Worm (Caenorhabditis elegans) whole organism, mixed stage, embryonic: ENCODE data around the gene nhr-12.

ENCODE experiments used
- M03D4.4 ChIP-seq: sonication (generic microtip); optimal IDR thresholded peaks from 2 replicates; lab custom pipeline; 2017; ENCODE audit warnings: mild to moderate bottlenecking, missing genetic modification characterization, missing compliant biosample characterization
- bed-3 ChIP-seq: fragments of 200-800 bp; sonication (Bioruptor generic); optimal IDR thresholded peaks from 3 replicates; lab custom pipeline; 2018; ENCODE audit warnings: mild to moderate bottlenecking, missing genetic modification characterization, moderate library complexity, missing compliant biosample characterization
- blmp-1 ChIP-seq: fragments of 150-350 bp; optimal IDR thresholded peaks from 2 replicates; lab custom pipeline; 2014; ENCODE audit warnings: missing biosample characterization, missing genetic modification characterization
- ceh-39 ChIP-seq: fragments of 150-350 bp; optimal IDR thresholded peaks from 2 replicates; lab custom pipeline; 2014; ENCODE audit warnings: missing biosample characterization, missing genetic modification characterization
- ceh-43 ChIP-seq: fragments of 200-800 bp; sonication (Bioruptor generic); optimal IDR thresholded peaks from 2 replicates; lab custom pipeline; 2018; ENCODE audit warnings: mild to moderate bottlenecking, missing genetic modification characterization, moderate library complexity, missing compliant biosample characterization
- ceh-83 ChIP-seq: fragments of 200-800 bp; sonication (Bioruptor generic); optimal IDR thresholded peaks from 2 replicates; lab custom pipeline; 2018; ENCODE audit warnings: mild to moderate bottlenecking, missing genetic modification characterization, missing compliant biosample characterization
- ces-1 ChIP-seq: fragments of 150-350 bp; optimal IDR thresholded peaks from 2 replicates; lab custom pipeline; 2014; ENCODE audit warnings: missing biosample characterization, missing genetic modification reagents, missing genetic modification characterization
- cnd-1 ChIP-seq: fragments of 200-800 bp; sonication (Bioruptor generic); optimal IDR thresholded peaks from 2 replicates; lab custom pipeline; 2018; ENCODE audit warnings: mild to moderate bottlenecking, missing genetic modification characterization, missing compliant biosample characterization
- drap-1 ChIP-seq: fragments of 200-800 bp; sonication (Bioruptor generic); optimal IDR thresholded peaks from 3 replicates; lab custom pipeline; 2018; ENCODE audit warnings: mild to moderate bottlenecking, missing genetic modification characterization, missing compliant biosample characterization
- elt-1 ChIP-seq: sonication (generic microtip); optimal IDR thresholded peaks from 2 replicates; lab custom pipeline; 2017; ENCODE audit warnings: missing genetic modification characterization, mild to moderate bottlenecking, missing compliant biosample characterization, antibody characterized with exemption, moderate library complexity, borderline replicate concordance; ENCODE audit not compliant: insufficient read depth
- elt-3 ChIP-seq: fragments of 150-350 bp; optimal IDR thresholded peaks from 2 replicates; lab custom pipeline; 2014; ENCODE audit warnings: missing biosample characterization, missing genetic modification characterization
- flh-1 ChIP-seq: fragments of 200-800 bp; sonication (Bioruptor generic); optimal IDR thresholded peaks from 2 replicates; lab custom pipeline; 2018; ENCODE audit warnings: mild to moderate bottlenecking, missing genetic modification characterization, moderate library complexity, missing compliant biosample characterization
- ham-2 ChIP-seq: fragments of 200-800 bp; sonication (Bioruptor generic); optimal IDR thresholded peaks from 2 replicates; lab custom pipeline; 2018; ENCODE audit warnings: mild to moderate bottlenecking, missing genetic modification characterization, missing compliant biosample characterization
- hlh-1 ChIP-seq: fragments of 150-350 bp; optimal IDR thresholded peaks from 2 replicates; lab custom pipeline; 2014; ENCODE audit warnings: missing biosample characterization, missing genetic modification reagents, missing genetic modification characterization
- lin-13 ChIP-seq: fragments of 150-350 bp; optimal IDR thresholded peaks from 2 replicates; lab custom pipeline; 2014; ENCODE audit warnings: missing biosample characterization, missing genetic modification characterization
- lsy-2 ChIP-seq: fragments of 150-350 bp; optimal IDR thresholded peaks from 2 replicates; lab custom pipeline; 2014; ENCODE audit warnings: missing biosample characterization, missing genetic modification characterization
- mab-5 ChIP-seq: fragments of 150-350 bp; optimal IDR thresholded peaks from 2 replicates; lab custom pipeline; 2014; ENCODE audit warnings: missing biosample characterization, missing genetic modification characterization
- mep-1 ChIP-seq: fragments of 150-350 bp; optimal IDR thresholded peaks from 2 replicates; lab custom pipeline; 2017; ENCODE audit warnings: missing biosample characterization, missing genetic modification reagents, missing genetic modification characterization, inconsistent platforms
- mls-2 ChIP-seq: sonication (generic microtip); optimal IDR thresholded peaks from 2 replicates; lab custom pipeline; 2016; ENCODE audit warnings: mild to moderate bottlenecking, missing genetic modification characterization, moderate library complexity, missing compliant biosample characterization
- nhr-12 ChIP-seq: fragments of 150-350 bp; optimal IDR thresholded peaks from 2 replicates; lab custom pipeline; 2014; ENCODE audit warnings: missing biosample characterization, missing genetic modification characterization
- nhr-2 ChIP-seq: fragments of 150-350 bp; optimal IDR thresholded peaks from 2 replicates; lab custom pipeline; 2014; ENCODE audit warnings: missing biosample characterization, missing genetic modification characterization
- nhr-237 ChIP-seq: fragments of 150-350 bp; optimal IDR thresholded peaks from 2 replicates; lab custom pipeline; 2014; ENCODE audit warnings: missing biosample characterization, missing genetic modification characterization
- nhr-28 ChIP-seq: fragments of 150-350 bp; optimal IDR thresholded peaks from 2 replicates; lab custom pipeline; 2014; ENCODE audit warnings: missing biosample characterization, missing genetic modification characterization
- nhr-76 ChIP-seq: sonication (generic microtip); optimal IDR thresholded peaks from 2 replicates; lab custom pipeline; 2017; ENCODE audit warnings: missing biosample characterization, missing genetic modification characterization
- pha-4 ChIP-seq: fragments of 150-350 bp; optimal IDR thresholded peaks from 2 replicates; lab custom pipeline; 2018; ENCODE audit warnings: missing biosample characterization, missing genetic modification reagents, missing genetic modification characterization
- sem-2 ChIP-seq: fragments of 200-800 bp; sonication (Bioruptor generic); optimal IDR thresholded peaks from 2 replicates; lab custom pipeline; 2018; ENCODE audit warnings: mild to moderate bottlenecking, missing genetic modification characterization, missing compliant biosample characterization
- snpc-4 ChIP-seq: fragments of 150-350 bp; optimal IDR thresholded peaks from 2 replicates; lab custom pipeline; 2014; ENCODE audit warnings: missing biosample characterization, missing genetic modification characterization
- sptf-1 ChIP-seq: sonication (generic microtip); optimal IDR thresholded peaks from 2 replicates; lab custom pipeline; 2017; ENCODE audit warnings: mild to moderate bottlenecking, missing genetic modification characterization, moderate library complexity, missing compliant biosample characterization
- tbx-8 ChIP-seq: fragments of 200-800 bp; sonication (Bioruptor generic); optimal IDR thresholded peaks from 2 replicates; lab custom pipeline; 2018; ENCODE audit warnings: mild to moderate bottlenecking, missing genetic modification characterization, moderate library complexity, missing compliant biosample characterization
- unc-120 ChIP-seq: sonication (generic microtip); optimal IDR thresholded peaks from 2 replicates; lab custom pipeline; 2017; ENCODE audit warnings: missing genetic modification characterization, missing compliant biosample characterization; ENCODE audit not compliant: poor library complexity, severe bottlenecking
- unc-39 ChIP-seq: fragments of 150-350 bp; optimal IDR thresholded peaks from 2 replicates; lab custom pipeline; 2014; ENCODE audit warnings: missing biosample characterization, missing genetic modification characterization
- unc-62 ChIP-seq: fragments of 150-350 bp; optimal IDR thresholded peaks from 2 replicates; lab custom pipeline; 2014; ENCODE audit warnings: missing biosample characterization, missing genetic modification reagents, missing genetic modification characterization
- zip-8 ChIP-seq: fragments of 150-350 bp; optimal IDR thresholded peaks from 2 replicates; lab custom pipeline; 2014; ENCODE audit warnings: missing biosample characterization, missing genetic modification characterization
- ztf-11 ChIP-seq: fragments of 150-350 bp; optimal IDR thresholded peaks from 2 replicates; lab custom pipeline; 2014; ENCODE audit warnings: missing biosample characterization, missing genetic modification characterization

The nhr-12 gene

DNA sequence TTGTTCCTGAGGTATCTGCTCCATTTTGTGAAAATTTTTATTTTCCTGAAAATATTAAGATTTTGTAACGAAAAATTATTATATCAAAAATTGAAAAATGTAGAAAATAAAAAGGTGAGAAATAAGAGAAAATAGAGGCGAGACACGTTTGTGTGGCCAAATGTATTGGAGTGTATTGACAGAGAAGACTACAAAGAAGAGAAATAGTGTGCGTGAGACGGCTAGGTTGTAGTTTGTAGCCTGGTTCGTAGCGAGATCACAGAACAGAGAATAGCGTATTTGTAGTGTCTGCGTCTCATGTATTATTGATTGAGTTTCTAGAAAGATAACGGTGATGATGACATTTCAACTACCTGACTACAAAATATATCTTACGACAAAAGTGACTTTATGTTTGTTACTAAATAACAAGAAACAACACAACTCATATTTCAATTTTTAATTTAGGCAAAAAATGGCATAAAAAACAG lies at the start of gene nhr-12:
nhr-12 (minus strand) TSS at position 51 of the 470 bp plus-strand sequence.
- TF ChIP-seq nhr-28 (tag; lab: Kevin White, UChicago) (peak; percentile 50), elt-3 (tag; lab: Kevin White, UChicago) (no peak), mep-1 (tag; lab: Kevin White, UChicago) (peak; percentile 13)
- TF ChIP-seq, all 35 proteins: peak for 2

DNA sequence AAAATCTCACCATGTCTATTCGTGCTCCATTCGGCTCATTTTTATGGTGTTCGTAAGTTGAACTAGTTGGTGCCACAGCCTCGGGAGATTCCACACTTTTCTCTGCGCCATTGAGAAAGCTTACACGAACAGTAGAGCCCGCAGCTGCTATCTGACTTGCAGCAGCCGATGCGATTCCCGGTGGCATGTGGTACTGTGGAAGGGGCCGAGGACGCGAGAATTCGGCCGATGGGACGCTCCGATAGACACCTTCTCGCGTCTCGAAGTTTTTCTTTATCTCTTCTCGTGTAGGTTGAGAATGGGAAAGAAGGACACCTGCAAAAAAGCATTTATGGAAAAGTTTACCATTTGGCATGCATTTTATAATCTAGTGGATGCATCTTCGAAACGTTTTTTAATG lies 49.4 kb upstream of the nhr-12 start:
- TF ChIP-seq cnd-1 (no peak), unc-120 (tag; lab: Kevin White, UChicago) (no peak), ces-1 (GFP tag; lab: Kevin White, UChicago) (no peak), zip-8 (tag; lab: Kevin White, UChicago) (no peak), lin-13 (tag; lab: Kevin White, UChicago) (no peak), nhr-2 (tag; lab: Kevin White, UChicago) (no peak), ceh-43 (GFP tag; lab: Kevin White, UChicago) (no peak), ztf-11 (tag; lab: Kevin White, UChicago) (no peak), bed-3 (GFP tag; lab: Kevin White, UChicago) (no peak), blmp-1 (tag; lab: Kevin White, UChicago) (no peak), snpc-4 (tag; lab: Kevin White, UChicago) (no peak), nhr-76 (tag; lab: Kevin White, UChicago) (no peak)

DNA sequence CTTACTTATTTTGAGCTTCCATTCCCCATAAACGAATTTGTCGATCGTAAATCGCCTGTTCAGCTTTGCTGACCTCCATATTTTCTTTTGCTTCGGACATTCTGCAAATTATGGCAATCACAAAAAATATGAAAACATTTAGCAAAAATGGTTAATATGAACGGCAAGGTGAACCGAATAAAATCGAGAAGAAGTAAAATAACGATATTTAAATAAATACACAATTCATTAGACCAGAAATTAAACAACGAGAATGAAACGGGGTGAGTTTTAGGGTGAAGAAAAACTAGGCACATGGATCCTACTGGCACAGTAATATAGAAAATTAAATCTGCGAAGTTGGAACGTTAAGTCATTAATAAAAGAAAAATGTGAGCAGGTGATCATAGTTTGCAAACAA lies 46.3 kb upstream of the nhr-12 start, which contains the start of gene aos-1:
aos-1 (minus strand) TSS at position 101 of the 400 bp plus-strand sequence.
- TF ChIP-seq pha-4 (no peak), hlh-1 (no peak), sem-2 (no peak), sptf-1 (tag; lab: Kevin White, UChicago) (no peak), drap-1 (GFP tag; lab: Kevin White, UChicago) (no peak), mab-5 (tag; lab: Kevin White, UChicago) (no peak), blmp-1 (tag; lab: Kevin White, UChicago) (no peak), cnd-1 (no peak), ces-1 (GFP tag; lab: Kevin White, UChicago) (no peak), nhr-2 (tag; lab: Kevin White, UChicago) (no peak), tbx-8 (GFP tag; lab: Kevin White, UChicago) (no peak), lsy-2 (tag; lab: Kevin White, UChicago) (no peak), ztf-11 (tag; lab: Kevin White, UChicago) (no peak), ham-2 (no peak), nhr-12 (tag; lab: Kevin White, UChicago) (no peak), M03D4.4 (tag; lab: Kevin White, UChicago) (no peak)

DNA sequence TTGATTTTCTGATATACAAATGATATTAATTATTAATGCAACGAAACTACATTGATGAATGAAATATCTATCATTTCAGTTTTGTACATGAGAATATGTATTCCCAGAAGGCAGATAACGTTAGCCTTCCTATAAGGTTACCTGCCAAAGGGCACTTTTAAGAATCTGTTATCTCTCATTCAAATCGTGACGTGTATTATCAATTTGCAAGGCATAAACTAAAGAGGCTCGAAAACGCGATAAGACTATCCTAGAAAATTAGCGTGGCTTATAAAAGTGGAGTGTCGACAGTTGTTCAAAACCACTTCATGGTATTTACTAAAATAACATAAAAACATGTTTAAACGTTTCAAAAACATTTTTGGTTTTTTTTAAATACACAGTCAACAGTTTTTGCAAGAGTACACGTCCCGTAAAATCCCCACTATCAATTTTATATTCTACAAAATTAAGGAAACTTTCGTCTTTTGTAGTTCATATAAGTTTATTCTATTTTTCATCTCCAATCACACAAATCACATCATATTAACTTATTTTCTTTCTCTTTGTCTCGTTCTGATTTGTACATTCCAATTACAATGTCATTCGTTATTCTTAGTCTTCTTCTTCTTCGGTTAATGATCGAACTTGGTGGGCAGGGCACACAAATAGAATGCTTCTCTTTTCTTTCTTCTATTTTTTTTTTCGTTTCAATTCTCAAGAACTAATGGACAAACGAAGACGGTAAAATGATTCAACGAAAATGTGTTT lies 41.1 kb upstream of the nhr-12 start, which contains the start of gene C08B6.10:
C08B6.10 (plus strand) TSS at position 700 of the 750 bp plus-strand sequence.
- TF ChIP-seq cnd-1 (no peak), mls-2 (tag; lab: Kevin White, UChicago) (no peak), snpc-4 (tag; lab: Kevin White, UChicago) (no peak), ceh-39 (tag; lab: Kevin White, UChicago) (no peak), drap-1 (GFP tag; lab: Kevin White, UChicago) (no peak), lsy-2 (tag; lab: Kevin White, UChicago) (no peak), nhr-28 (tag; lab: Kevin White, UChicago) (no peak), lin-13 (tag; lab: Kevin White, UChicago) (no peak), ces-1 (GFP tag; lab: Kevin White, UChicago) (no peak), elt-3 (tag; lab: Kevin White, UChicago) (no peak), nhr-76 (tag; lab: Kevin White, UChicago) (no peak), nhr-2 (tag; lab: Kevin White, UChicago) (no peak), zip-8 (tag; lab: Kevin White, UChicago) (no peak), ztf-11 (tag; lab: Kevin White, UChicago) (no peak), blmp-1 (tag; lab: Kevin White, UChicago) (no peak), ham-2 (no peak), bed-3 (GFP tag; lab: Kevin White, UChicago) (no peak), mep-1 (tag; lab: Kevin White, UChicago) (no peak)

DNA sequence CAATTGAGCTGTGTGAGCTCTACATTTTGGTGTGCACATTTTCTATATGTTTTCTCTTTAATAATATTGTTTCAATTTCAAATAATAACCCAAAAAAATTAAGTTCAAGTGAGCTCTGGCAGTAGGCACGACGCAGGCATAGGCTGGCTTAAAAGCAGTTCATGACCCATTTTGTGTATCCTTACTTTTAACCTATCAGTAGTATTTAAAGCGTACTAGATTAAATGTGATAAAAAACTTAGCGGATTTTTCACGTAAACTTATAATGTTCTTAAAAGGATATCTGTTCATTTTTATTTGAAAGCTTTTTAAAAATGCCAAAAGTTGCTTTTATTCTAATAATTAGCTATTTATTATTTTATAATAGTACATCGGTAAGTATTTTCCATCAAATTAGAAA lies 39.5 kb upstream of the nhr-12 start, which contains the start of gene C08B6.6:
C08B6.6 (plus strand) TSS at position 301 of the 400 bp plus-strand sequence.
- no peak for TF ChIP-seq unc-62 (GFP tag; lab: Kevin White, UChicago)
- TF ChIP-seq lsy-2 (tag; lab: Kevin White, UChicago) = no peak
- TF ChIP-seq nhr-237 (tag; lab: Kevin White, UChicago) = no peak
- TF ChIP-seq tbx-8 (GFP tag; lab: Kevin White, UChicago) = no peak
- TF ChIP-seq nhr-12 (tag; lab: Kevin White, UChicago) = no peak
- no peak for TF ChIP-seq ceh-39 (tag; lab: Kevin White, UChicago)
- TF ChIP-seq nhr-76 (tag; lab: Kevin White, UChicago) = no peak
- no peak for TF ChIP-seq unc-120 (tag; lab: Kevin White, UChicago)
- no peak for TF ChIP-seq blmp-1 (tag; lab: Kevin White, UChicago)
- TF ChIP-seq flh-1 (GFP tag; lab: Kevin White, UChicago) = no peak
- TF ChIP-seq mls-2 (tag; lab: Kevin White, UChicago) = no peak
- TF ChIP-seq ham-2 = no peak
- no peak for TF ChIP-seq snpc-4 (tag; lab: Kevin White, UChicago)
- no peak for TF ChIP-seq ceh-83
- no peak for TF ChIP-seq hlh-1
- no peak for TF ChIP-seq unc-39 (tag; lab: Kevin White, UChicago)
- no peak for TF ChIP-seq elt-1 (tag; lab: Kevin White, UChicago)
- no peak for TF ChIP-seq pha-4
- TF ChIP-seq nhr-28 (tag; lab: Kevin White, UChicago) = no peak
- TF ChIP-seq M03D4.4 (tag; lab: Kevin White, UChicago) = no peak
- TF ChIP-seq, all 35 proteins: peak for 0
